Worm (Caenorhabditis elegans) whole organism, L2 larva: ENCODE results near the gene figl-1.

Experiments used
- ceh-82 ChIP-seq: fragments of 150-350 bp; optimal IDR thresholded peaks from 2 replicates; lab custom pipeline; 2014; ENCODE audit warnings: missing biosample characterization, missing genetic modification characterization
- elt-1 ChIP-seq: fragments of 150-350 bp; optimal IDR thresholded peaks from 2 replicates; lab custom pipeline; 2014; ENCODE audit warnings: missing biosample characterization, missing genetic modification characterization
- lin-39 ChIP-seq: fragments of 150-350 bp; optimal IDR thresholded peaks from 2 replicates; lab custom pipeline; 2014; ENCODE audit warnings: missing biosample characterization, missing genetic modification reagents, missing genetic modification characterization
- mdl-1 ChIP-seq, 2 experiments: fragments of 150-350 bp in 1 of 2; sonication (generic microtip) in 1 of 2; optimal IDR thresholded peaks; 2 replicates each; lab custom pipeline; 2017; ENCODE audit warnings: missing biosample characterization in 2 of 2, missing genetic modification characterization in 2 of 2
- nhr-77 ChIP-seq: fragments of 150-350 bp; optimal IDR thresholded peaks from 2 replicates; lab custom pipeline; 2014; ENCODE audit warnings: missing biosample characterization, missing genetic modification characterization
- snpc-4 ChIP-seq: fragments of 150-350 bp; optimal IDR thresholded peaks from 2 replicates; lab custom pipeline; 2014; ENCODE audit warnings: missing biosample characterization, missing genetic modification characterization
- unc-39 ChIP-seq: fragments of 150-350 bp; optimal IDR thresholded peaks from 2 replicates; lab custom pipeline; 2014; ENCODE audit warnings: missing biosample characterization, missing genetic modification characterization
- ztf-4 ChIP-seq: fragments of 150-350 bp; optimal IDR thresholded peaks from 2 replicates; lab custom pipeline; 2014; ENCODE audit warnings: missing biosample characterization, missing genetic modification characterization

ce11 chrV:4346799-4347198 lies 1.0 kb upstream of the figl-1 start, which contains the start of gene mcm-7:
- TF ChIP-seq snpc-4 (tag; lab: Kevin White, UChicago) (no peak), elt-1 (tag; lab: Kevin White, UChicago) (no peak), ztf-4 (tag; lab: Kevin White, UChicago) (no peak), lin-39 (tag; lab: Kevin White, UChicago) (no peak), unc-39 (no peak), nhr-77 (tag; lab: Kevin White, UChicago) (no peak), mdl-1 (tag; optimal IDR thresholded peaks at IDR 0.05; lab: Kevin White, UChicago) (no peak), ceh-82 (tag; lab: Kevin White, UChicago) (no peak)
